Worm (Caenorhabditis elegans) whole organism, L4 larva: Measurements from ENCODE around the gene dhhc-1.

ENCODE experiments used
- lin-29 ChIP-seq: fragments of 200-800 bp; sonication (Bioruptor generic); IDR thresholded peaks from 2 replicates; pipeline ENCODE4 v1.3.6; 2022; ENCODE audit warnings: missing genetic modification reagents, missing genetic modification characterization, missing compliant biosample characterization
- snpc-1.2 ChIP-seq: fragments of 200-800 bp; sonication (Bioruptor generic); IDR thresholded peaks from 2 replicates; pipeline ENCODE4 v1.3.6; 2022; ENCODE audit warnings: missing genetic modification reagents, missing genetic modification characterization, missing compliant biosample characterization

- TF ChIP-seq snpc-1.2 (GFP tag; lab: Robert Waterston, UW) (peak; percentile 89), lin-29 (GFP tag; lab: Robert Waterston, UW) (no peak)
Observed at ce11 chrX:15146415-15147210, 46.4 kb upstream of the dhhc-1 start.
